Worm (Caenorhabditis elegans) whole organism, L1 larva: Measurements from ENCODE around the gene cima-1.

Experiments
- C16A3.4 ChIP-seq: fragments of 150-350 bp; optimal IDR thresholded peaks from 2 replicates; lab custom pipeline; 2014; ENCODE audit warnings: missing biosample characterization, missing genetic modification characterization
- F16B12.6 ChIP-seq: fragments of 150-350 bp; optimal IDR thresholded peaks from 2 replicates; lab custom pipeline; 2014; ENCODE audit warnings: missing biosample characterization, missing genetic modification characterization
- Y116A8C.19 ChIP-seq: sonication (generic microtip); optimal IDR thresholded peaks from 2 replicates; lab custom pipeline; 2016; ENCODE audit warnings: missing compliant biosample characterization, missing genetic modification characterization, borderline replicate concordance
- aha-1 ChIP-seq: fragments of 150-350 bp; optimal IDR thresholded peaks from 2 replicates; lab custom pipeline; 2014; ENCODE audit warnings: missing biosample characterization, missing genetic modification characterization
- blmp-1 ChIP-seq: fragments of 150-350 bp; optimal IDR thresholded peaks from 2 replicates; lab custom pipeline; 2014; ENCODE audit warnings: missing biosample characterization, missing genetic modification characterization
- ceh-63 ChIP-seq: fragments of 200-800 bp; sonication (Bioruptor generic); optimal IDR thresholded peaks from 2 replicates; lab custom pipeline; 2018; ENCODE audit warnings: mild to moderate bottlenecking, missing genetic modification characterization, missing compliant biosample characterization
- ceh-82 ChIP-seq, 3 experiments: fragments of 150-350 bp in 1 of 3; sonication (generic microtip) in 2 of 3; optimal IDR thresholded peaks; 2 replicates each; lab custom pipeline; 2014 to 2017; ENCODE audit warnings: missing biosample characterization in 3 of 3, missing genetic modification characterization in 3 of 3
- ceh-88 ChIP-seq: fragments of 200-800 bp; sonication (Bioruptor generic); IDR thresholded peaks from 2 replicates; pipeline ENCODE4 v1.3.6; 2022; ENCODE audit warnings: missing genetic modification characterization, missing compliant biosample characterization
- ces-1 ChIP-seq: fragments of 150-350 bp; optimal IDR thresholded peaks from 2 replicates; lab custom pipeline; 2014; ENCODE audit warnings: missing biosample characterization, missing genetic modification reagents, missing genetic modification characterization
- dpl-1 ChIP-seq, 3 experiments: fragments of 150-350 bp in 2 of 3; sonication (generic microtip) in 1 of 3; optimal IDR thresholded peaks; 2 replicates each; lab custom pipeline; 2014 to 2017; ENCODE audit warnings: missing biosample characterization in 3 of 3, missing genetic modification characterization in 3 of 3, missing genetic modification reagents in 3 of 3
- efl-1 ChIP-seq, 4 experiments: fragments of 150-350 bp; optimal IDR thresholded peaks in 3 of 4; peaks in 1 of 4; 1 replicate in 1 of 4; 2 replicates in 3 of 4; lab custom pipeline; 2014; ENCODE audit warnings: missing biosample characterization in 2 of 4, missing genetic modification characterization in 2 of 4, missing genetic modification reagents in 2 of 4
- egl-13 ChIP-seq: sonication (generic microtip); optimal IDR thresholded peaks from 2 replicates; lab custom pipeline; 2016; ENCODE audit warnings: missing genotype, missing genetic modification reagents, missing genetic modification characterization, missing compliant biosample characterization
- elt-2 ChIP-seq: sonication (generic microtip); optimal IDR thresholded peaks from 2 replicates; lab custom pipeline; 2016; ENCODE audit warnings: missing genetic modification characterization, mild to moderate bottlenecking, inconsistent platforms, missing compliant biosample characterization, missing genetic modification reagents
- elt-3 ChIP-seq, 6 experiments: fragments of 150-350 bp in 1 of 6; sonication (generic microtip); optimal IDR thresholded peaks; 2 replicates each; lab custom pipeline; 2017 to 2018; ENCODE audit warnings: missing biosample characterization in 6 of 6, missing genetic modification characterization in 6 of 6, inconsistent platforms in 1 of 6
- fkh-8 ChIP-seq: sonication (generic microtip); optimal IDR thresholded peaks from 2 replicates; lab custom pipeline; 2016; ENCODE audit warnings: mild to moderate bottlenecking, missing genetic modification characterization, missing compliant biosample characterization
- fos-1 ChIP-seq: fragments of 150-350 bp; optimal IDR thresholded peaks from 2 replicates; lab custom pipeline; 2014; ENCODE audit warnings: missing biosample characterization, missing genetic modification characterization
- hlh-4 ChIP-seq: sonication (generic microtip); optimal IDR thresholded peaks from 2 replicates; lab custom pipeline; 2016; ENCODE audit warnings: mild to moderate bottlenecking, missing genetic modification characterization, missing compliant biosample characterization
- irx-1 ChIP-seq: sonication (generic microtip); optimal IDR thresholded peaks from 2 replicates; lab custom pipeline; 2016; ENCODE audit warnings: missing genetic modification characterization, missing compliant biosample characterization
- jun-1 ChIP-seq: fragments of 150-350 bp; optimal IDR thresholded peaks from 2 replicates; lab custom pipeline; 2014; ENCODE audit warnings: missing biosample characterization, missing genetic modification reagents, missing genetic modification characterization
- lin-13 ChIP-seq: fragments of 150-350 bp; optimal IDR thresholded peaks from 2 replicates; lab custom pipeline; 2014; ENCODE audit warnings: missing biosample characterization, missing genetic modification reagents, missing genetic modification characterization
- lin-14 ChIP-seq: fragments of 200-800 bp; sonication (Bioruptor generic); optimal IDR thresholded peaks from 2 replicates; lab custom pipeline; 2018; ENCODE audit warnings: mild to moderate bottlenecking, missing genetic modification characterization, moderate library complexity, missing compliant biosample characterization
- lin-15B ChIP-seq: fragments of 150-350 bp; sonication (generic microtip); optimal IDR thresholded peaks from 3 replicates; lab custom pipeline; 2014; ENCODE audit warnings: missing biosample characterization, missing genetic modification characterization
- lin-35 ChIP-seq, 2 experiments: fragments of 150-350 bp; optimal IDR thresholded peaks; 2 replicates each; lab custom pipeline; 2014; ENCODE audit warnings: missing biosample characterization in 2 of 2, missing genetic modification characterization in 2 of 2, missing genetic modification reagents in 2 of 2
- lsy-2 ChIP-seq, 2 experiments: fragments of 150-350 bp; optimal IDR thresholded peaks; 2 replicates each; lab custom pipeline; 2014; ENCODE audit warnings: missing biosample characterization in 2 of 2, missing genetic modification characterization in 2 of 2
- mab-9 ChIP-seq: fragments of 200-800 bp; sonication (Bioruptor generic); IDR thresholded peaks from 2 replicates; pipeline ENCODE4 v1.3.6; 2022; ENCODE audit warnings: missing genetic modification reagents, missing genetic modification characterization, missing compliant biosample characterization
- mdl-1 ChIP-seq, 2 experiments: fragments of 150-350 bp; optimal IDR thresholded peaks; 2 replicates each; lab custom pipeline; 2014 to 2017; ENCODE audit warnings: missing biosample characterization in 2 of 2, missing genetic modification characterization in 2 of 2, inconsistent platforms in 1 of 2
- mef-2 ChIP-seq: fragments of 150-350 bp; optimal IDR thresholded peaks from 2 replicates; lab custom pipeline; 2014; ENCODE audit warnings: missing biosample characterization, missing genetic modification characterization
- mep-1 ChIP-seq: fragments of 150-350 bp; optimal IDR thresholded peaks from 2 replicates; lab custom pipeline; 2014; ENCODE audit warnings: missing biosample characterization, missing genetic modification characterization
- nhr-19 ChIP-seq: fragments of 200-800 bp; sonication (Bioruptor generic); conservative IDR thresholded peaks from 2 replicates; pipeline ENCODE4 v1.3.6; 2022; ENCODE audit warnings: missing genetic modification characterization, missing compliant biosample characterization
- nhr-20 ChIP-seq: sonication (generic microtip); optimal IDR thresholded peaks from 2 replicates; lab custom pipeline; 2016; ENCODE audit warnings: mild to moderate bottlenecking, missing genetic modification characterization, missing compliant biosample characterization
- nhr-237 ChIP-seq: fragments of 150-350 bp; optimal IDR thresholded peaks from 2 replicates; lab custom pipeline; 2014; ENCODE audit warnings: missing biosample characterization, missing genetic modification characterization
- nhr-47 ChIP-seq: sonication (generic microtip); optimal IDR thresholded peaks from 2 replicates; lab custom pipeline; 2016; ENCODE audit warnings: mild to moderate bottlenecking, missing genetic modification characterization, moderate library complexity, missing compliant biosample characterization
- nhr-71 ChIP-seq: sonication (generic microtip); optimal IDR thresholded peaks from 2 replicates; lab custom pipeline; 2016; ENCODE audit warnings: mild to moderate bottlenecking, missing genetic modification characterization, moderate library complexity, missing compliant biosample characterization
- nhr-77 ChIP-seq: fragments of 150-350 bp; optimal IDR thresholded peaks from 2 replicates; lab custom pipeline; 2014; ENCODE audit warnings: missing biosample characterization, missing genetic modification characterization
- nhr-90 ChIP-seq: sonication (generic microtip); optimal IDR thresholded peaks from 2 replicates; lab custom pipeline; 2016; ENCODE audit warnings: mild to moderate bottlenecking, missing genetic modification characterization, missing compliant biosample characterization; ENCODE audit not compliant: poor library complexity
- pag-3 ChIP-seq: sonication (generic microtip); optimal IDR thresholded peaks from 2 replicates; lab custom pipeline; 2017; ENCODE audit warnings: missing genetic modification characterization, mild to moderate bottlenecking, missing compliant biosample characterization, antibody characterized with exemption, borderline replicate concordance; ENCODE audit not compliant: insufficient read depth
- rnt-1 ChIP-seq: sonication (generic microtip); optimal IDR thresholded peaks from 2 replicates; lab custom pipeline; 2016; ENCODE audit warnings: mild to moderate bottlenecking, missing genetic modification characterization, moderate library complexity, missing compliant biosample characterization
- skn-1 ChIP-seq: fragments of 150-350 bp; optimal IDR thresholded peaks from 2 replicates; lab custom pipeline; 2014; ENCODE audit warnings: missing biosample characterization, missing genetic modification characterization
- snu-23 ChIP-seq: sonication (generic microtip); optimal IDR thresholded peaks from 2 replicates; lab custom pipeline; 2016; ENCODE audit warnings: missing genetic modification characterization, missing compliant biosample characterization
- sptf-1 ChIP-seq: fragments of 150-350 bp; optimal IDR thresholded peaks from 2 replicates; lab custom pipeline; 2014; ENCODE audit warnings: missing biosample characterization, missing genetic modification characterization
- swsn-7 ChIP-seq: sonication (generic microtip); optimal IDR thresholded peaks from 2 replicates; lab custom pipeline; 2016; ENCODE audit warnings: missing genetic modification characterization, missing compliant biosample characterization
- tbx-2 ChIP-seq: sonication (generic microtip); optimal IDR thresholded peaks from 2 replicates; lab custom pipeline; 2016; ENCODE audit warnings: missing genetic modification characterization, missing compliant biosample characterization
- unc-98 ChIP-seq: fragments of 200-800 bp; sonication (Bioruptor generic); IDR thresholded peaks from 2 replicates; pipeline ENCODE4 v1.3.6; 2022; ENCODE audit warnings: missing genetic modification characterization, missing compliant biosample characterization
- vab-15 ChIP-seq: sonication (generic microtip); optimal IDR thresholded peaks from 2 replicates; lab custom pipeline; 2017; ENCODE audit warnings: missing genotype, mild to moderate bottlenecking, missing genetic modification characterization, missing compliant biosample characterization
- xbp-1 ChIP-seq: sonication (generic microtip); optimal IDR thresholded peaks from 2 replicates; lab custom pipeline; 2016; ENCODE audit warnings: missing genetic modification characterization, missing compliant biosample characterization
- zip-4 ChIP-seq: fragments of 200-800 bp; sonication (Bioruptor generic); optimal IDR thresholded peaks from 2 replicates; lab custom pipeline; 2018; ENCODE audit warnings: mild to moderate bottlenecking, missing genetic modification characterization, moderate library complexity, missing compliant biosample characterization
- ztf-4 ChIP-seq: fragments of 150-350 bp; optimal IDR thresholded peaks from 2 replicates; lab custom pipeline; 2014; ENCODE audit warnings: missing biosample characterization, missing genetic modification characterization

Gene cima-1

DNA sequence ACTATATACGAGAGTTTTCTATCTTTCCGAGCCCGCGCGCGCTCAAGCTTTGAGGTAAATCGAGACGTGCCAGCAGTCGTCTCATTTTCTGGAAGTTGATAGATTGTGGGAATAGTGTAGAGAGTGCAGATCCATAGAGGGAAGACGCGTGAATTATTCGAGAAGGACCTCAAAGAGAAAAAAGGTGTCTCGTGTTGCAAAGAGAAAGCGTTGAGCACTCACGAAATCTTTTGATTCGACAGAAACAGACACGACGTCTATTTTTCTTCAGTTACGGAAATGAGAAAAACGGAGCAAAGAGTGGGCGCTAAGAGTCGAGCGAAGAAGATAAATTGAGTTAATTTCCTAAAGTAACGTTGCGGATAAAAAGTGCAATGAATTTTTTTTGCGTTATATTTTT lies 27.4 kb upstream of the cima-1 start (continued):
- TF ChIP-seq mab-9 (GFP tag; lab: Robert Waterston, UW) (no peak), nhr-77 (tag; lab: Kevin White, UChicago) (no peak), snu-23 (GFP tag; lab: Kevin White, UChicago) (no peak), egl-13 (peak; percentile 60), C16A3.4 (tag; lab: Kevin White, UChicago) (no peak), hlh-4 (no peak), ceh-63 (no peak), blmp-1 (tag; lab: Kevin White, UChicago) (no peak), nhr-90 (tag; lab: Kevin White, UChicago) (no peak), mef-2 (tag; lab: Kevin White, UChicago) (no peak), pag-3 (tag; lab: Kevin White, UChicago) (no peak), sptf-1 (no peak), vab-15 (tag; lab: Kevin White, UChicago) (no peak), Y116A8C.19 (tag; lab: Kevin White, UChicago) (no peak), lin-14 (GFP tag; lab: Kevin White, UChicago) (peak; percentile 63), unc-98 (GFP tag; lab: Robert Waterston, UW) (no peak), ztf-4 (tag; lab: Kevin White, UChicago) (no peak), nhr-237 (no peak), nhr-19 (GFP tag; lab: Robert Waterston, UW) (no peak), lin-13 (GFP tag; lab: Kevin White, UChicago) (no peak), lin-35 (GFP tag; optimal IDR thresholded peaks at IDR 0.05; lab: Kevin White, UChicago) (no peak), zip-4 (GFP tag; lab: Kevin White, UChicago) (no peak), aha-1 (tag; lab: Kevin White, UChicago) (no peak), elt-2 (tag; lab: Kevin White, UChicago) (no peak)
- TF ChIP-seq, all 84 proteins: peak for 11

DNA sequence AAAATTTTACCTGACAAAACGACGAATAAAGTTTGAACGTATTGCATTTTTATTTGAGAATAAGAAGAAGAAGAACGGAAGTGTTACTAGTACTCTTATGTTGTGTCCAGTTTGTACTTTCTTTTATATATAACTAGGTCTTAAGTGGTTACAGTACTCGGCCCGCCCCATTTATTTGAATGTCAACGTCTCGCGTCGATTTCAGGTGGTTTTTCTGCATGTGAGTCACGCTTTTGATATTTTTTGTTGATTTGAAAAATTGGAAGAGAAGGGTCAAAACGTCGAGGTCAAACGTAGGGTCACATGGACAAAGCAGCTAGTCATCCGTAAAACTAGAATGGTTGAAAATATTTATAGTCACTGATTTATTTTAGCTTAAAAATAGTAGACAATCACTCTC lies 22.3 kb upstream of the cima-1 start, which contains the start of gene F45E4.5:
F45E4.5 (minus strand) TSS at position 101 of the 400 bp plus-strand sequence.
- no peak for TF ChIP-seq mdl-1 (tag; optimal IDR thresholded peaks at IDR 0.05; lab: Kevin White, UChicago)
- no peak for TF ChIP-seq efl-1 (optimal IDR thresholded peaks at IDR 0.05; lab: Kevin White, UChicago)
- TF ChIP-seq efl-1 (GFP tag; optimal IDR thresholded peaks at IDR 0.05 in 1 of 2; lab: Kevin White, UChicago) = peak in 1 of 2 experiments; percentile 2

DNA sequence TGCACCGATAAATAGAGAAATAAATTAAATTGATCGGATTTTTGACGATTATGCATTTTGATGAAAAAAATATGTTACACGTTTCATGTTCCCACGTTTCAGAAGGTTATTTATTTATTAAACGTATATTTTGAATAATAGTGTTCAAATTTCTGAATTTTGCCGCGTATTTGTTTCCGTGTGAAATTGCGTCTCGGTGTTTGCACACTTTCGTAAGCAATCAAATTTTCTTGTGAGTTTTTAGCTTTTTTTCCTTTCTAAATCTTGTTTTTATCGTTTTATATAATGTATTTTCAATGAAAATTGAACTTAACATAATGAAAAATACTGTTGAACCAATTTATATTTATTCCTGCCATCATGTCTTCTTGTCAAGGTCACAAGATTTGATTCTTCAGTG lies 18.7 kb upstream of the cima-1 start, which contains the start of gene F45E4.6:
F45E4.6 (minus strand) TSS at position 14 of the 400 bp plus-strand sequence.
- TF ChIP-seq lin-35 (GFP tag; optimal IDR thresholded peaks at IDR 0.05; lab: Kevin White, UChicago) = peak; percentile 92 to 95
- TF ChIP-seq blmp-1 (tag; lab: Kevin White, UChicago) = no peak
- peak; percentile 38 for TF ChIP-seq tbx-2
- TF ChIP-seq efl-1 (optimal IDR thresholded peaks at IDR 0.05; lab: Kevin White, UChicago) = peak; percentile 93 to 94
- TF ChIP-seq efl-1 (GFP tag; optimal IDR thresholded peaks at IDR 0.05 in 1 of 2; lab: Kevin White, UChicago) = peak; percentile 94 to 99
- peak; percentile 22; the same call in 1 of the 2 replicates for TF ChIP-seq nhr-19 (GFP tag; lab: Robert Waterston, UW)
- TF ChIP-seq mep-1 (tag; lab: Kevin White, UChicago) = peak; percentile 68
- TF ChIP-seq swsn-7 (tag; lab: Kevin White, UChicago) = peak; percentile 54
- no peak for TF ChIP-seq ceh-88 (GFP tag; lab: Robert Waterston, UW)
- peak; percentile 20 for TF ChIP-seq rnt-1
- TF ChIP-seq lin-15B (tag; lab: Kevin White, UChicago) = peak; percentile 13
- no peak for TF ChIP-seq Y116A8C.19 (tag; lab: Kevin White, UChicago)
- TF ChIP-seq irx-1 (tag; lab: Kevin White, UChicago) = peak; percentile 36
- peak; percentile 86 for TF ChIP-seq F16B12.6 (tag; lab: Kevin White, UChicago)
- TF ChIP-seq ceh-82 (tag; optimal IDR thresholded peaks at IDR 0.05; lab: Kevin White, UChicago) = peak in 2 of 3 experiments; percentile 34 to 45
- TF ChIP-seq ces-1 (GFP tag; lab: Kevin White, UChicago) = no peak
- peak; percentile 59 for TF ChIP-seq nhr-47 (tag; lab: Kevin White, UChicago)
- TF ChIP-seq snu-23 (GFP tag; lab: Kevin White, UChicago) = peak; percentile 54
- TF ChIP-seq fkh-8 (tag; lab: Kevin White, UChicago) = peak; percentile 35
- TF ChIP-seq aha-1 (tag; lab: Kevin White, UChicago) = no peak
- TF ChIP-seq xbp-1 (tag; lab: Kevin White, UChicago) = peak; percentile 49
- peak; percentile 53 for TF ChIP-seq nhr-20 (tag; lab: Kevin White, UChicago)
- no peak for TF ChIP-seq fos-1 (tag; lab: Kevin White, UChicago)
- TF ChIP-seq elt-3 (tag; optimal IDR thresholded peaks at IDR 0.05; lab: Kevin White, UChicago) = no peak
- TF ChIP-seq lin-14 (GFP tag; lab: Kevin White, UChicago) = peak; percentile 43
- TF ChIP-seq skn-1 = peak; percentile 4
- peak; percentile 13 for TF ChIP-seq egl-13
- TF ChIP-seq lsy-2 (tag; optimal IDR thresholded peaks at IDR 0.05; lab: Kevin White, UChicago) = peak; percentile 60 to 72
- TF ChIP-seq jun-1 (tag; lab: Kevin White, UChicago) = no peak
- TF ChIP-seq dpl-1 (GFP tag; optimal IDR thresholded peaks at IDR 0.05; lab: Kevin White, UChicago) = peak; percentile 87 to 94 (median 91)
- no peak for TF ChIP-seq sptf-1
- peak; percentile 53 for TF ChIP-seq nhr-71 (tag; lab: Kevin White, UChicago)
